Fruit fly (Drosophila melanogaster): ENCODE measurements around the gene CG2202.
A peak's percentile ranks its signal among the peaks of the same experiment; 100 is the strongest.

Gene CG2202

DNA sequence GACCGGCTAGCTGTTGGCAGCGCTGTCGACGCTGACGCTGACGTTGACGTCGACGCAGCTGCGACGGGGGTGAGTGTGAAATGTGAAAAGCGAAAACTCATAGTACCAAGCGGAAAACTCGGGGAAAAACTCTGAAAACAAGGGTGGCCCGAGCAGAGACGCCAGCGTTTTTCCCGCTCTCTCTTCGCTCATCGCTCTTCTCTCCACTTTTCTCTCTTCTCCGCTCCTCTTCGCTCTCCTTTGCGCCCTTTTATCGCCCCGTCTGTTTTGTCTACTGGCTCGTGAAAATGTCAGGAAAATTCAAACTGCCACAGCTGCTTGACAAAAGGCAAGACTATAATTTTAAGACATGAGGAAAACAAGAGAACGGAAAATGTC lies 25.1 kb upstream of the CG2202 start (continued):
- TF ChIP-seq CG16815 (GFP tag; optimal IDR thresholded peaks at IDR 0.05), result no peak
- no peak for TF ChIP-seq BEAF-32 (GFP tag; optimal IDR thresholded peaks at IDR 0.05)
- peak; percentile 92 for TF ChIP-seq Adf1 (GFP tag; IDR thresholded peaks at IDR 0.05)
- TF ChIP-seq CG12942 (GFP tag; optimal IDR thresholded peaks at IDR 0.05), result no peak
- no peak for TF ChIP-seq CG15514 (GFP tag; optimal IDR thresholded peaks at IDR 0.05)
- no peak for TF ChIP-seq gsb (GFP tag; IDR thresholded peaks at IDR 0.05)
- TF ChIP-seq Stat92E (GFP tag; optimal IDR thresholded peaks at IDR 0.05), result no peak
- TF ChIP-seq gfzf (GFP tag; optimal IDR thresholded peaks at IDR 0.05), result no peak
- TF ChIP-seq Trl (optimal IDR thresholded peaks at IDR 0.05), result peak; percentile 63 to 92
- no peak for TF ChIP-seq Trl (GFP tag; optimal IDR thresholded peaks at IDR 0.05)
- TF ChIP-seq psq (GFP tag; optimal IDR thresholded peaks at IDR 0.05), result peak; percentile 86
- no peak for TF ChIP-seq dan (GFP tag; IDR thresholded peaks at IDR 0.05)
- TF ChIP-seq z (GFP tag; IDR thresholded peaks at IDR 0.05), result peak; percentile 84
- no peak for TF ChIP-seq B-H2 (GFP tag; optimal IDR thresholded peaks at IDR 0.05)
- TF ChIP-seq bab2 (GFP tag; optimal IDR thresholded peaks at IDR 0.05), result no peak
- TF ChIP-seq CG32772 (GFP tag; IDR thresholded peaks at IDR 0.05), result no peak
- no peak for TF ChIP-seq slbo (GFP tag; IDR thresholded peaks at IDR 0.05)
- no peak for TF ChIP-seq CG10654 (GFP tag; optimal IDR thresholded peaks at IDR 0.05)
- no peak for TF ChIP-seq schlank (tag; optimal IDR thresholded peaks at IDR 0.05)
- no peak for TF ChIP-seq oc (tag; optimal IDR thresholded peaks at IDR 0.05)
- TF ChIP-seq yki (optimal IDR thresholded peaks at IDR 0.05), result peak; percentile 70
- TF ChIP-seq NfI (GFP tag; optimal IDR thresholded peaks at IDR 0.05), result no peak
- TF ChIP-seq Sry-β (GFP tag; optimal IDR thresholded peaks at IDR 0.05), result no peak
- TF ChIP-seq sens-2 (GFP tag; IDR thresholded peaks at IDR 0.05), result no peak
- 0 out of 4 replicates have a peak, but pooled peaks have one; percentile 11 for TF ChIP-seq chinmo (GFP tag; IDR thresholded peaks at IDR 0.05; ENCODE audit: partially characterized antibody)
- no peak for TF ChIP-seq gsb-n (tag; optimal IDR thresholded peaks at IDR 0.05)
- TF ChIP-seq zfh1 (GFP tag; IDR thresholded peaks at IDR 0.05), result no peak
- TF ChIP-seq twi (tag; optimal IDR thresholded peaks at IDR 0.05), result no peak
- no peak for TF ChIP-seq sug (tag; optimal IDR thresholded peaks at IDR 0.05)
- no peak for TF ChIP-seq trem (tag; optimal IDR thresholded peaks at IDR 0.05)
- TF ChIP-seq CG30431 (GFP tag; optimal IDR thresholded peaks at IDR 0.05), result no peak
- TF ChIP-seq fd3F (GFP tag; optimal IDR thresholded peaks at IDR 0.05), result no peak
- TF ChIP-seq CG11504 (tag; optimal IDR thresholded peaks at IDR 0.05), result no peak
- TF ChIP-seq CG31224 (GFP tag; IDR thresholded peaks at IDR 0.05), result no peak
- no peak for TF ChIP-seq CG2889 (GFP tag; IDR thresholded peaks at IDR 0.05)
- no peak for TF ChIP-seq Hey (tag; optimal IDR thresholded peaks at IDR 0.05)
- no peak for TF ChIP-seq CG13624 (GFP tag; optimal IDR thresholded peaks at IDR 0.05)
- no peak for TF ChIP-seq CG9797 (GFP tag; optimal IDR thresholded peaks at IDR 0.05)
- no peak for TF ChIP-seq fu2 (GFP tag; optimal IDR thresholded peaks at IDR 0.05)
- TF ChIP-seq zf30C (GFP tag; optimal IDR thresholded peaks at IDR 0.05), result no peak
- TF ChIP-seq Six4 (GFP tag; optimal IDR thresholded peaks at IDR 0.05), result no peak
- no peak for TF ChIP-seq D19A (tag; optimal IDR thresholded peaks at IDR 0.05)
- TF ChIP-seq Blimp-1 (GFP tag; optimal IDR thresholded peaks at IDR 0.05), result no peak
- TF ChIP-seq pros (GFP tag; optimal IDR thresholded peaks at IDR 0.05), result peak; percentile 90
- no peak for TF ChIP-seq HLHmδ (GFP tag; optimal IDR thresholded peaks at IDR 0.05)
- no peak for TF ChIP-seq CG3726 (GFP tag; IDR thresholded peaks at IDR 0.05)
- no peak for TF ChIP-seq sr (GFP tag; IDR thresholded peaks at IDR 0.05)
- no peak for TF ChIP-seq CG7357 (GFP tag; IDR thresholded peaks at IDR 0.05)
- TF ChIP-seq vnd (GFP tag; IDR thresholded peaks at IDR 0.05; ENCODE audit: partially characterized antibody), result no peak
- no peak for TF ChIP-seq CG31441 (GFP tag; IDR thresholded peaks at IDR 0.05)
- TF ChIP-seq stwl (tag; optimal IDR thresholded peaks at IDR 0.05), result no peak
- no peak for TF ChIP-seq CG2712 (tag; optimal IDR thresholded peaks at IDR 0.05)
